Fruit fly (Drosophila melanogaster) whole organism, embryonic: Measurements from ENCODE around the gene tw.

Source experiments
- Aef1 ChIP-seq: fragments of 200-800 bp; sonication (Bioruptor generic); IDR thresholded peaks from 3 replicates; pipeline ENCODE4 v1.3.6; 2022; ENCODE audit warnings: missing biosample characterization, missing genetic modification characterization
- Bgb ChIP-seq: fragments of 200-800 bp; sonication (Bioruptor generic); IDR thresholded peaks from 2 replicates; pipeline ENCODE4 v1.3.6; 2022; ENCODE audit warnings: missing biosample characterization, missing genetic modification characterization; ENCODE audit not compliant: partially characterized antibody
- CG10431 ChIP-seq: fragments of 200-800 bp; sonication (Bioruptor generic); optimal IDR thresholded peaks from 3 replicates; lab custom pipeline; 2018; ENCODE audit warnings: missing biosample characterization, mild to moderate bottlenecking, missing genetic modification characterization
- CG11504 ChIP-seq: fragments of 200-800 bp; sonication (Bioruptor generic); optimal IDR thresholded peaks from 3 replicates; lab custom pipeline; 2019; ENCODE audit warnings: missing biosample characterization, mild to moderate bottlenecking, missing genetic modification characterization, moderate library complexity
- CG12299 ChIP-seq: fragments of 200-800 bp; sonication (Bioruptor generic); optimal IDR thresholded peaks from 2 replicates; lab custom pipeline; 2018; ENCODE audit warnings: missing biosample characterization, mild to moderate bottlenecking, missing genetic modification characterization
- CG14710 ChIP-seq: fragments of 200-800 bp; sonication (Bioruptor generic); optimal IDR thresholded peaks from 3 replicates; lab custom pipeline; 2019; ENCODE audit warnings: missing biosample characterization, mild to moderate bottlenecking, missing genetic modification characterization, moderate library complexity
- CG1602 ChIP-seq: fragments of 200-800 bp; sonication (Bioruptor generic); optimal IDR thresholded peaks from 3 replicates; lab custom pipeline; 2016; ENCODE audit warnings: missing biosample characterization, missing genetic modification characterization
- CG1603 ChIP-seq: fragments of 200-800 bp; sonication (Bioruptor generic); optimal IDR thresholded peaks from 2 replicates; lab custom pipeline; 2019; ENCODE audit warnings: missing biosample characterization, mild to moderate bottlenecking, missing genetic modification characterization, moderate library complexity
- CG18476 ChIP-seq: fragments of 200-800 bp; sonication (Bioruptor generic); optimal IDR thresholded peaks from 2 replicates; lab custom pipeline; 2016; ENCODE audit warnings: missing biosample characterization, mild to moderate bottlenecking, missing genetic modification characterization
- CG32532 ChIP-seq: fragments of 200-800 bp; sonication (Bioruptor generic); IDR thresholded peaks from 2 replicates; pipeline ENCODE4 v1.3.6; 2022; ENCODE audit warnings: missing biosample characterization, missing genetic modification characterization
- CG3281 ChIP-seq: fragments of 200-800 bp; sonication (Bioruptor generic); optimal IDR thresholded peaks from 3 replicates; lab custom pipeline; 2017; ENCODE audit warnings: missing biosample characterization, mild to moderate bottlenecking, missing genetic modification characterization
- CG33213 ChIP-seq: fragments of 200-800 bp; sonication (Bioruptor generic); optimal IDR thresholded peaks from 3 replicates; lab custom pipeline; 2016; ENCODE audit warnings: missing biosample characterization, missing genetic modification characterization
- CG3726 ChIP-seq: fragments of 200-800 bp; sonication (Bioruptor generic); IDR thresholded peaks from 3 replicates; pipeline ENCODE4, ENCODE4 v1.3.6; 2022; ENCODE audit warnings: missing biosample characterization, missing genetic modification characterization
- CG5953 ChIP-seq: fragments of 200-800 bp; sonication (Bioruptor generic); IDR thresholded peaks from 2 replicates; pipeline ENCODE4 v1.3.6; 2022; ENCODE audit warnings: missing biosample characterization, missing genetic modification characterization
- CG6272 ChIP-seq: fragments of 200-800 bp; sonication (Bioruptor generic); IDR thresholded peaks from 2 replicates; pipeline ENCODE4 v1.3.6; 2022; ENCODE audit warnings: missing biosample characterization, missing genetic modification characterization
- CG7987 ChIP-seq: fragments of 200-800 bp; sonication (Bioruptor generic); optimal IDR thresholded peaks from 2 replicates; lab custom pipeline; 2018; ENCODE audit warnings: missing biosample characterization, mild to moderate bottlenecking, missing genetic modification characterization, moderate library complexity
- CG9437 ChIP-seq: fragments of 200-800 bp; sonication (Bioruptor generic); optimal IDR thresholded peaks from 2 replicates; lab custom pipeline; 2018; ENCODE audit warnings: missing biosample characterization, mild to moderate bottlenecking, missing genetic modification characterization
- D19A ChIP-seq: fragments of 200-800 bp; optimal IDR thresholded peaks from 3 replicates; lab custom pipeline; 2019; ENCODE audit warnings: missing biosample characterization, mild to moderate bottlenecking, missing genetic modification characterization, moderate library complexity
- Dek ChIP-seq: fragments of 200-800 bp; sonication (Bioruptor generic); optimal IDR thresholded peaks from 3 replicates; lab custom pipeline; 2019; ENCODE audit warnings: missing biosample characterization, mild to moderate bottlenecking, missing genetic modification characterization, moderate library complexity
- Dll ChIP-seq: fragments of 200-800 bp; sonication (Bioruptor generic); IDR thresholded peaks from 4 replicates; pipeline ENCODE4 v1.3.6; 2022; ENCODE audit warnings: missing biosample characterization, missing genetic modification characterization; ENCODE audit not compliant: partially characterized antibody
- Fer2 ChIP-seq: fragments of 200-800 bp; sonication (Bioruptor generic); optimal IDR thresholded peaks from 2 replicates; lab custom pipeline; 2018; ENCODE audit warnings: missing biosample characterization, mild to moderate bottlenecking, missing genetic modification characterization, moderate library complexity
- HLH54F ChIP-seq: fragments of 200-800 bp; sonication (Bioruptor generic); optimal IDR thresholded peaks from 3 replicates; lab custom pipeline; 2016; ENCODE audit warnings: missing biosample characterization, missing genetic modification characterization
- Hsf ChIP-seq: fragments of 200-800 bp; sonication (Bioruptor generic); optimal IDR thresholded peaks from 3 replicates; lab custom pipeline; 2016; ENCODE audit warnings: missing biosample characterization, missing genetic modification characterization
- Nf-YB ChIP-seq: fragments of 200-800 bp; sonication (Bioruptor generic); optimal IDR thresholded peaks from 3 replicates; lab custom pipeline; 2019; ENCODE audit warnings: missing biosample characterization, mild to moderate bottlenecking, missing genetic modification characterization, moderate library complexity
- Side ChIP-seq: fragments of 200-800 bp; sonication (Bioruptor generic); optimal IDR thresholded peaks from 2 replicates; lab custom pipeline; 2016; ENCODE audit warnings: missing biosample characterization, missing genetic modification characterization
- Sox102F ChIP-seq: fragments of 200-800 bp; sonication (Bioruptor generic); optimal IDR thresholded peaks from 2 replicates; lab custom pipeline; 2018; ENCODE audit warnings: missing biosample characterization, mild to moderate bottlenecking, missing genetic modification characterization, moderate library complexity
- Sry-β ChIP-seq: fragments of 200-800 bp; sonication (Bioruptor generic); optimal IDR thresholded peaks from 2 replicates; lab custom pipeline; 2018; ENCODE audit warnings: missing biosample characterization, mild to moderate bottlenecking, missing genetic modification characterization, moderate library complexity
- Trl ChIP-seq, 3 experiments: fragments of >200 bp in 2 of 3; fragments of 200-800 bp in 1 of 3; sonication (Bioruptor generic) in 1 of 3; optimal IDR thresholded peaks; 2 replicates in 1 of 3; 3 replicates in 2 of 3; lab custom pipeline; 2016 to 2017; ENCODE audit warnings: missing biosample characterization in 1 of 3, missing genetic modification characterization in 1 of 3
- YL-1 ChIP-seq: fragments of 200-800 bp; sonication (Bioruptor generic); optimal IDR thresholded peaks from 3 replicates; lab custom pipeline; 2017; ENCODE audit warnings: missing biosample characterization, mild to moderate bottlenecking, missing genetic modification characterization
- bowl ChIP-seq: fragments of 200-800 bp; sonication (Bioruptor generic); IDR thresholded peaks from 2 replicates; pipeline ENCODE4 v1.3.6; 2022; ENCODE audit warnings: missing biosample characterization, missing genetic modification characterization
- chm ChIP-seq: fragments of 200-800 bp; sonication (Bioruptor generic); IDR thresholded peaks from 2 replicates; pipeline ENCODE4 v1.3.6; 2022; ENCODE audit warnings: missing biosample characterization, missing genetic modification characterization
- esg ChIP-seq: fragments of 200-800 bp; sonication (Bioruptor generic); conservative IDR thresholded peaks from 2 replicates; pipeline ENCODE4 v1.3.6; 2022; ENCODE audit warnings: missing biosample characterization, missing genetic modification characterization
- fd64A ChIP-seq: fragments of 200-800 bp; sonication (Bioruptor generic); optimal IDR thresholded peaks from 3 replicates; lab custom pipeline; 2018; ENCODE audit warnings: missing biosample characterization, mild to moderate bottlenecking, missing genetic modification characterization
- gfzf ChIP-seq: fragments of 200-800 bp; sonication (Bioruptor generic); optimal IDR thresholded peaks from 2 replicates; lab custom pipeline; 2016; ENCODE audit warnings: missing biosample characterization, mild to moderate bottlenecking, missing genetic modification characterization, moderate library complexity
- gt ChIP-seq: fragments of 200-800 bp; sonication (Bioruptor generic); IDR thresholded peaks from 2 replicates; pipeline ENCODE4 v1.3.6; 2022; ENCODE audit warnings: missing biosample characterization, missing genetic modification characterization
- h ChIP-seq: fragments of >200 bp; optimal IDR thresholded peaks from 2 replicates; lab custom pipeline; 2017
- lov ChIP-seq, 2 experiments: fragments of 200-800 bp in 1 of 2; fragments of >200 bp in 1 of 2; sonication (Bioruptor generic) in 1 of 2; IDR thresholded peaks in 1 of 2; optimal IDR thresholded peaks in 1 of 2; 2 replicates in 1 of 2; 3 replicates in 1 of 2; pipeline versions ENCODE4 v1.3.6 to Lab custom; 2017 to 2022; ENCODE audit warnings: missing biosample characterization in 1 of 2, missing genetic modification characterization in 1 of 2
- org-1 ChIP-seq: fragments of 200-800 bp; sonication (Bioruptor generic); optimal IDR thresholded peaks from 2 replicates; lab custom pipeline; 2017; ENCODE audit warnings: missing biosample characterization, missing genetic modification characterization
- otp ChIP-seq: fragments of 200-800 bp; sonication (Bioruptor generic); IDR thresholded peaks from 3 replicates; pipeline ENCODE4, ENCODE4 v1.3.6; 2022; ENCODE audit warnings: missing biosample characterization, missing genetic modification characterization
- pita ChIP-seq: fragments of 200-800 bp; sonication (Bioruptor generic); optimal IDR thresholded peaks from 2 replicates; lab custom pipeline; 2017; ENCODE audit warnings: missing biosample characterization, mild to moderate bottlenecking, missing genetic modification characterization
- prd ChIP-seq, 3 experiments: fragments of >200 bp in 2 of 3; fragments of 200-800 bp in 1 of 3; sonication (Bioruptor generic) in 1 of 3; optimal IDR thresholded peaks in 2 of 3; IDR thresholded peaks in 1 of 3; 2 replicates in 2 of 3; 3 replicates in 1 of 3; pipeline versions ENCODE4 v1.3.6 to Lab custom; 2017 to 2022; ENCODE audit warnings: missing biosample characterization in 1 of 3, missing genetic modification characterization in 1 of 3
- salm ChIP-seq: fragments of 200-800 bp; sonication (Bioruptor generic); optimal IDR thresholded peaks from 2 replicates; lab custom pipeline; 2018; ENCODE audit warnings: missing biosample characterization, mild to moderate bottlenecking, missing genetic modification characterization
- sd ChIP-seq: fragments of 200-800 bp; sonication (Bioruptor generic); optimal IDR thresholded peaks from 3 replicates; lab custom pipeline; 2018; ENCODE audit warnings: missing biosample characterization, mild to moderate bottlenecking, missing genetic modification characterization, moderate library complexity
- sens ChIP-seq: fragments of 200-800 bp; sonication (Bioruptor generic); peaks from one replicate; lab custom pipeline; 2016; ENCODE audit warnings: missing biosample characterization, missing genetic modification characterization
- sqz ChIP-seq: fragments of 200-800 bp; sonication (Bioruptor generic); optimal IDR thresholded peaks from 3 replicates; lab custom pipeline; 2018; ENCODE audit warnings: missing biosample characterization, mild to moderate bottlenecking, missing genetic modification characterization
- tna ChIP-seq: fragments of 200-800 bp; sonication (Bioruptor generic); IDR thresholded peaks from 2 replicates; pipeline ENCODE4 v1.3.6; 2022; ENCODE audit warnings: missing biosample characterization, missing genetic modification characterization; ENCODE audit not compliant: partially characterized antibody
- twi ChIP-seq: fragments of 200-800 bp; optimal IDR thresholded peaks from 2 replicates; lab custom pipeline; 2019; ENCODE audit warnings: missing biosample characterization, mild to moderate bottlenecking, missing genetic modification characterization, moderate library complexity
- z ChIP-seq: fragments of 200-800 bp; sonication (Bioruptor generic); IDR thresholded peaks from 3 replicates; pipeline ENCODE4 v1.3.6; 2022; ENCODE audit warnings: missing biosample characterization, missing genetic modification characterization

The tw gene

DNA sequence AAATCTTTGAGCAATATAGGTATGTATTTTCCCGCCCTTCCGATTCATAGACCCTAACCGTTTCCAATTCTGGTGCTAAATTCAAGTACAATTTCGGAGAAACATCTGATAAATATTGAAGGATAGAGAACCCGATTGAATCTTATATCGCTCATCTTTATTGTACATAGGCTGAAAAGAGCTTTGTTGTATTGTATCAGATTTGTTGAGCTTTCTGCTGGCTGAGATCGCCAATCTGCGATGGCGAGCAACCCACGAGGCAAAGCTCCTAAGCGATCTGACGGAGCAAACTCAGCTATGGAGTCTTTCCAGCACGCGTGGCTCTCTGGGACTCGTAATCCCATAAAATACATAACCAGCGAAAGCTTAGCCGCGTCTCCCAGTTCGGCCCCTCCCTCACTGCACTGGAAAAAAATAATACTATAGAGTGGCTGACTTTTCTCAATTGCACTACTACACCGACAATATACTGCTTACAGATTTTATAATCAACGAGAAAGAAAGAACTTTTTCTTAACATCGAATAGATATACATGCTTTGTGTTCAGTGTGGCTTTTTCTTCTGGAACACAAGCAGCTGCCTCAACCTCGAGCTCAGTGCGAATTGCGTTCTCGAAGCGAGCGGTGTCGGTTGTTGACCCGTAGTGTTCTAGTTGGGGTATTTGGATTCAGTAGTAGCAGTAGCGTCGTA lies 28.8 kb upstream of the tw start (continued):
- TF ChIP-seq CG9437 (peak; percentile 52), HLH54F (GFP tag; lab: Kevin White, UChicago) (peak; percentile 91), CG3281 (GFP tag; lab: Kevin White, UChicago) (peak; percentile 92), esg (GFP tag; lab: Robert Waterston, UW) (peak; percentile 53; the same call in 1 of the 2 replicates), CG12299 (peak; percentile 70), Dll (GFP tag; lab: Robert Waterston, UW) (no peak), CG11504 (tag; lab: Kevin White, UChicago) (peak; percentile 78), sd (tag; lab: Kevin White, UChicago) (peak; percentile 69), fd64A (GFP tag; lab: Kevin White, UChicago) (peak; percentile 41), org-1 (peak; percentile 74), gt (GFP tag; lab: Robert Waterston, UW) (no peak), CG1603 (tag; lab: Kevin White, UChicago) (peak; percentile 75), CG33213 (peak; percentile 83), Hsf (GFP tag; lab: Kevin White, UChicago) (peak; percentile 87), D19A (peak; percentile 65), bowl (GFP tag; lab: Robert Waterston, UW) (0 out of 2 replicates have a peak, but pooled peaks have one; percentile 56), salm (tag; lab: Kevin White, UChicago) (peak; percentile 44), Aef1 (GFP tag; lab: Robert Waterston, UW) (peak; percentile 78), Dek (tag; lab: Kevin White, UChicago) (peak; percentile 89), Bgb (GFP tag; lab: Robert Waterston, UW) (no peak), CG32532 (GFP tag; lab: Robert Waterston, UW) (peak; percentile 96), sqz (GFP tag; lab: Kevin White, UChicago) (no peak), Sox102F (peak; percentile 79), CG14710 (peak; percentile 35), Sry-β (GFP tag; lab: Kevin White, UChicago) (no peak), CG1602 (peak; percentile 46), prd (optimal IDR thresholded peaks at IDR 0.05; lab: Kevin White, UChicago) (no peak), prd (GFP tag; IDR thresholded peaks at IDR 0.05; lab: Robert Waterston, UW) (peak; percentile 85), pita (GFP tag; lab: Kevin White, UChicago) (no peak), CG10431 (GFP tag; lab: Kevin White, UChicago) (no peak), Nf-YB (GFP tag; lab: Kevin White, UChicago) (peak; percentile 59), Trl (optimal IDR thresholded peaks at IDR 0.05; lab: Kevin White, UChicago) (peak in 1 of 2 experiments; percentile 32), Trl (GFP tag; optimal IDR thresholded peaks at IDR 0.05; lab: Kevin White, UChicago) (peak; percentile 80), CG3726 (GFP tag; lab: Robert Waterston, UW) (0 out of 3 replicates have a peak, but pooled peaks have one; percentile 61), Side (GFP tag; lab: Kevin White, UChicago) (peak; percentile 85), CG18476 (peak; percentile 74), Fer2 (tag; lab: Kevin White, UChicago) (peak; percentile 55), CG6272 (GFP tag; lab: Robert Waterston, UW) (peak; percentile 48), twi (tag; lab: Kevin White, UChicago) (no peak), gfzf (GFP tag; lab: Kevin White, UChicago) (no peak), z (GFP tag; lab: Robert Waterston, UW) (peak; percentile 44; the same call in 1 of the 3 replicates), otp (GFP tag; lab: Robert Waterston, UW) (peak; percentile 86), tna (GFP tag; lab: Robert Waterston, UW) (no peak), YL-1 (GFP tag; lab: Kevin White, UChicago) (no peak), CG7987 (GFP tag; lab: Kevin White, UChicago) (peak; percentile 54), chm (GFP tag; lab: Robert Waterston, UW) (peak; percentile 82), sens (GFP tag; lab: Kevin White, UChicago) (peak; percentile 94), lov (optimal IDR thresholded peaks at IDR 0.05; lab: Kevin White, UChicago) (no peak), lov (GFP tag; IDR thresholded peaks at IDR 0.05; lab: Robert Waterston, UW) (no peak), CG5953 (GFP tag; lab: Robert Waterston, UW) (peak; percentile 62; the same call in 1 of the 2 replicates), h (lab: Kevin White, UChicago) (no peak)
